Fruit fly (Drosophila melanogaster) whole organism, embryonic: ENCODE results near the gene Exd2.

ENCODE experiments used
- Atf-2 ChIP-seq: fragments of 200-800 bp; sonication (Bioruptor generic); optimal IDR thresholded peaks from 2 replicates; lab custom pipeline; 2016; ENCODE audit warnings: missing biosample characterization, missing genetic modification characterization
- BtbVII ChIP-seq: fragments of 200-800 bp; sonication (Bioruptor generic); optimal IDR thresholded peaks from 3 replicates; lab custom pipeline; 2017; ENCODE audit warnings: missing biosample characterization, mild to moderate bottlenecking, missing genetic modification characterization
- CG10274 ChIP-seq: fragments of 200-800 bp; sonication (Bioruptor generic); optimal IDR thresholded peaks from 3 replicates; lab custom pipeline; 2017; ENCODE audit warnings: missing biosample characterization, mild to moderate bottlenecking, missing genetic modification characterization
- CG10321 ChIP-seq: fragments of 200-800 bp; sonication (Bioruptor generic); IDR thresholded peaks from 2 replicates; pipeline ENCODE4 v1.3.6; 2022; ENCODE audit warnings: missing biosample characterization, missing genetic modification characterization
- CG11456 ChIP-seq: fragments of 200-800 bp; sonication (Bioruptor generic); IDR thresholded peaks from 3 replicates; pipeline ENCODE4 v1.3.6; 2022; ENCODE audit warnings: missing biosample characterization, missing genetic modification characterization
- CG11695 ChIP-seq: fragments of 200-800 bp; sonication (Bioruptor generic); IDR thresholded peaks from 3 replicates; pipeline ENCODE4 v1.3.6; 2022; ENCODE audit warnings: missing biosample characterization, missing genetic modification characterization
- CG11723 ChIP-seq: fragments of 200-800 bp; sonication (Bioruptor generic); optimal IDR thresholded peaks from 2 replicates; lab custom pipeline; 2017; ENCODE audit warnings: missing biosample characterization, mild to moderate bottlenecking, missing genetic modification characterization
- CG12659 ChIP-seq: fragments of 200-800 bp; sonication (Bioruptor generic); optimal IDR thresholded peaks from 3 replicates; lab custom pipeline; 2017; ENCODE audit warnings: mild to moderate bottlenecking, missing biosample characterization, missing genetic modification reagents, missing genetic modification characterization
- CG15696 ChIP-seq: fragments of 200-800 bp; sonication (Bioruptor generic); optimal IDR thresholded peaks from 2 replicates; lab custom pipeline; 2019; ENCODE audit warnings: missing biosample characterization, mild to moderate bottlenecking, missing genetic modification characterization, moderate library complexity
- CG1647 ChIP-seq: fragments of 200-800 bp; sonication (Bioruptor generic); optimal IDR thresholded peaks from 3 replicates; lab custom pipeline; 2016; ENCODE audit warnings: missing biosample characterization, missing genetic modification characterization
- CG16779 ChIP-seq: fragments of 200-800 bp; sonication (Bioruptor generic); IDR thresholded peaks from 2 replicates; pipeline ENCODE4 v1.3.6; 2022; ENCODE audit warnings: missing biosample characterization, missing genetic modification characterization
- CG17568 ChIP-seq: fragments of 200-800 bp; sonication (Bioruptor generic); optimal IDR thresholded peaks from 2 replicates; lab custom pipeline; 2018; ENCODE audit warnings: missing biosample characterization, mild to moderate bottlenecking, missing genetic modification characterization, moderate library complexity
- CG17912 ChIP-seq: fragments of 200-800 bp; sonication (Bioruptor generic); optimal IDR thresholded peaks from 2 replicates; lab custom pipeline; 2018; ENCODE audit warnings: missing biosample characterization, mild to moderate bottlenecking, missing genetic modification characterization
- CG18011 ChIP-seq: fragments of 200-800 bp; sonication (Bioruptor generic); optimal IDR thresholded peaks from 2 replicates; lab custom pipeline; 2017; ENCODE audit warnings: missing biosample characterization, missing genetic modification characterization, mild to moderate bottlenecking, moderate library complexity, missing genotype
- CG18619 ChIP-seq: fragments of 200-800 bp; sonication (Bioruptor generic); optimal IDR thresholded peaks from 3 replicates; lab custom pipeline; 2017; ENCODE audit warnings: missing biosample characterization, mild to moderate bottlenecking, missing genetic modification characterization
- CG3065 ChIP-seq: fragments of 200-800 bp; sonication (Bioruptor generic); optimal IDR thresholded peaks from 2 replicates; lab custom pipeline; 2016; ENCODE audit warnings: missing biosample characterization, missing genetic modification characterization
- CG31224 ChIP-seq: fragments of 200-800 bp; sonication (Bioruptor generic); IDR thresholded peaks from 2 replicates; pipeline ENCODE4 v1.3.6; 2022; ENCODE audit warnings: missing biosample characterization, missing genetic modification characterization
- CG6272 ChIP-seq: fragments of 200-800 bp; sonication (Bioruptor generic); IDR thresholded peaks from 2 replicates; pipeline ENCODE4 v1.3.6; 2022; ENCODE audit warnings: missing biosample characterization, missing genetic modification characterization
- CG9609 ChIP-seq: fragments of 200-800 bp; sonication (Bioruptor generic); optimal IDR thresholded peaks from 3 replicates; lab custom pipeline; 2016; ENCODE audit warnings: missing biosample characterization, missing genetic modification characterization
- CG9876 ChIP-seq: fragments of 200-800 bp; sonication (Bioruptor generic); optimal IDR thresholded peaks from 2 replicates; lab custom pipeline; 2016; ENCODE audit warnings: missing biosample characterization, missing genetic modification characterization
- CTCF ChIP-seq: fragments of 200-800 bp; sonication (Bioruptor generic); optimal IDR thresholded peaks from 2 replicates; lab custom pipeline; 2017; ENCODE audit warnings: missing biosample characterization, mild to moderate bottlenecking, missing genetic modification characterization, moderate library complexity
- Dfd ChIP-seq, 2 experiments: fragments of >200 bp; optimal IDR thresholded peaks; 2 replicates each; lab custom pipeline; 2017; ENCODE audit warnings: missing biosample characterization in 2 of 2, missing genetic modification characterization in 2 of 2
- Drgx ChIP-seq: fragments of 200-800 bp; sonication (Bioruptor generic); IDR thresholded peaks from 2 replicates; pipeline ENCODE4 v1.3.6; 2022; ENCODE audit warnings: missing biosample characterization, missing genetic modification characterization
- E2f2 ChIP-seq: fragments of 200-800 bp; sonication (Bioruptor generic); IDR thresholded peaks from 2 replicates; pipeline ENCODE4 v1.3.6; 2022; ENCODE audit warnings: missing biosample characterization, missing genetic modification characterization
- MTF-1 ChIP-seq: fragments of 200-800 bp; sonication (Bioruptor generic); optimal IDR thresholded peaks from 2 replicates; lab custom pipeline; 2018; ENCODE audit warnings: missing biosample characterization, mild to moderate bottlenecking, missing genetic modification characterization, borderline replicate concordance
- Max ChIP-seq: fragments of 200-800 bp; sonication (Bioruptor generic); optimal IDR thresholded peaks from 2 replicates; lab custom pipeline; 2016; ENCODE audit warnings: missing biosample characterization, mild to moderate bottlenecking, missing genetic modification characterization
- Med ChIP-seq: fragments of 200-800 bp; sonication (Bioruptor generic); peaks from one replicate; lab custom pipeline; 2016; ENCODE audit warnings: missing biosample characterization, missing genetic modification characterization, mild to moderate bottlenecking, inconsistent platforms, moderate library complexity
- Myb ChIP-seq: fragments of 200-800 bp; sonication (Bioruptor generic); optimal IDR thresholded peaks from 2 replicates; lab custom pipeline; 2016; ENCODE audit warnings: missing biosample characterization, missing genetic modification characterization
- NC2α ChIP-seq: fragments of 200-800 bp; sonication (Bioruptor generic); optimal IDR thresholded peaks from 2 replicates; lab custom pipeline; 2016; ENCODE audit warnings: missing biosample characterization, missing genetic modification characterization
- Nf-YB ChIP-seq: fragments of 200-800 bp; sonication (Bioruptor generic); optimal IDR thresholded peaks from 3 replicates; lab custom pipeline; 2019; ENCODE audit warnings: missing biosample characterization, mild to moderate bottlenecking, missing genetic modification characterization, moderate library complexity
- Sry-δ ChIP-seq: fragments of 200-800 bp; sonication (Bioruptor generic); optimal IDR thresholded peaks from 2 replicates; lab custom pipeline; 2016; ENCODE audit warnings: missing biosample characterization, missing genetic modification characterization
- Usf ChIP-seq: fragments of 200-800 bp; sonication (Bioruptor generic); optimal IDR thresholded peaks from 2 replicates; lab custom pipeline; 2017; ENCODE audit warnings: missing genotype, missing biosample characterization, missing genetic modification characterization
- bab2 ChIP-seq: fragments of 200-800 bp; sonication (Bioruptor generic); optimal IDR thresholded peaks from 2 replicates; lab custom pipeline; 2016; ENCODE audit warnings: missing biosample characterization, missing genetic modification characterization
- crc ChIP-seq: fragments of 200-800 bp; sonication (Bioruptor generic); optimal IDR thresholded peaks from 2 replicates; lab custom pipeline; 2016; ENCODE audit warnings: missing biosample characterization, missing genetic modification characterization
- dpn ChIP-seq, 2 experiments: fragments of 200-800 bp; sonication (Bioruptor generic); optimal IDR thresholded peaks; 3 replicates each; lab custom pipeline; 2016; ENCODE audit warnings: missing biosample characterization in 2 of 2, missing genetic modification characterization in 2 of 2
- fd3F ChIP-seq: fragments of 200-800 bp; sonication (Bioruptor generic); optimal IDR thresholded peaks from 2 replicates; lab custom pipeline; 2018; ENCODE audit warnings: missing biosample characterization, mild to moderate bottlenecking, missing genetic modification characterization, moderate library complexity
- gcm ChIP-seq: fragments of 200-800 bp; sonication (Bioruptor generic); optimal IDR thresholded peaks from 2 replicates; lab custom pipeline; 2019; ENCODE audit warnings: missing biosample characterization, mild to moderate bottlenecking, missing genetic modification characterization, moderate library complexity
- gt ChIP-seq: fragments of 200-800 bp; sonication (Bioruptor generic); IDR thresholded peaks from 2 replicates; pipeline ENCODE4 v1.3.6; 2022; ENCODE audit warnings: missing biosample characterization, missing genetic modification characterization
- jigr1 ChIP-seq: fragments of 200-800 bp; sonication (Bioruptor generic); IDR thresholded peaks from 3 replicates; pipeline ENCODE4 v1.3.6; 2022; ENCODE audit warnings: missing biosample characterization, missing genetic modification characterization
- lmd ChIP-seq: fragments of 200-800 bp; sonication (Bioruptor generic); IDR thresholded peaks from 2 replicates; pipeline ENCODE4 v1.3.6; 2022; ENCODE audit warnings: missing biosample characterization, missing genetic modification characterization
- mld ChIP-seq: fragments of 200-800 bp; sonication (Bioruptor generic); IDR thresholded peaks from 3 replicates; pipeline ENCODE4 v1.3.6; 2022; ENCODE audit warnings: missing biosample characterization, missing genetic modification characterization; ENCODE audit not compliant: partially characterized antibody
- nmo ChIP-seq: fragments of 200-800 bp; sonication (Bioruptor generic); optimal IDR thresholded peaks from 2 replicates; lab custom pipeline; 2018; ENCODE audit warnings: missing biosample characterization, mild to moderate bottlenecking, missing genetic modification characterization, moderate library complexity
- pita ChIP-seq: fragments of 200-800 bp; sonication (Bioruptor generic); optimal IDR thresholded peaks from 2 replicates; lab custom pipeline; 2017; ENCODE audit warnings: missing biosample characterization, mild to moderate bottlenecking, missing genetic modification characterization
- row ChIP-seq: fragments of 200-800 bp; sonication (Bioruptor generic); IDR thresholded peaks from 3 replicates; pipeline ENCODE4 v1.3.6; 2022; ENCODE audit warnings: missing biosample characterization, missing genetic modification characterization
- sc ChIP-seq, 3 experiments: fragments of >200 bp in 2 of 3; fragments of 200-800 bp in 1 of 3; sonication (Bioruptor generic) in 1 of 3; optimal IDR thresholded peaks; 2 replicates in 2 of 3; 3 replicates in 1 of 3; lab custom pipeline; 2017; ENCODE audit warnings: mild to moderate bottlenecking in 1 of 3, missing biosample characterization in 1 of 3, missing genetic modification characterization in 1 of 3, missing genetic modification reagents in 1 of 3
- sim ChIP-seq: fragments of 200-800 bp; sonication (Bioruptor generic); IDR thresholded peaks from 2 replicates; pipeline ENCODE4 v1.3.6; 2022; ENCODE audit warnings: missing biosample characterization, missing genetic modification characterization
- stwl ChIP-seq: fragments of 200-800 bp; sonication (Bioruptor generic); optimal IDR thresholded peaks from 3 replicates; lab custom pipeline; 2018; ENCODE audit warnings: missing biosample characterization, mild to moderate bottlenecking, missing genetic modification characterization, moderate library complexity
- tio ChIP-seq: fragments of 200-800 bp; sonication (Bioruptor generic); optimal IDR thresholded peaks from 2 replicates; lab custom pipeline; 2017; ENCODE audit warnings: missing biosample characterization, missing genetic modification characterization, inconsistent platforms
- wek ChIP-seq: fragments of 200-800 bp; sonication (Bioruptor generic); optimal IDR thresholded peaks from 3 replicates; lab custom pipeline; 2018; ENCODE audit warnings: missing biosample characterization, mild to moderate bottlenecking, missing genetic modification characterization, moderate library complexity
- z ChIP-seq: fragments of 200-800 bp; sonication (Bioruptor generic); IDR thresholded peaks from 3 replicates; pipeline ENCODE4 v1.3.6; 2022; ENCODE audit warnings: missing biosample characterization, missing genetic modification characterization
- zen2 ChIP-seq: fragments of 200-800 bp; sonication (Bioruptor generic); IDR thresholded peaks from 3 replicates; pipeline ENCODE4 v1.3.6; 2022; ENCODE audit warnings: missing biosample characterization, missing genetic modification characterization; ENCODE audit not compliant: partially characterized antibody

The Exd2 gene

dm6 chr3R:11392805-11393204 lies 42.7 kb downstream of the Exd2 start (continued):
- TF ChIP-seq row: no peak
- peak; percentile 63 for TF ChIP-seq gt
- TF ChIP-seq Med (GFP tag; lab: Kevin White, UChicago): no peak
- peak; percentile 49 for TF ChIP-seq NC2α (GFP tag; lab: Kevin White, UChicago)
- peak; percentile 44 for TF ChIP-seq crc (GFP tag; lab: Kevin White, UChicago)
- no peak for TF ChIP-seq pita
- TF ChIP-seq CG18619 (GFP tag; lab: Kevin White, UChicago): peak; percentile 73
- peak; percentile 47 for TF ChIP-seq CTCF (GFP tag; lab: Kevin White, UChicago)
- TF ChIP-seq MTF-1 (GFP tag; lab: Kevin White, UChicago): peak; percentile 88
- peak; percentile 81 for TF ChIP-seq CG17912 (GFP tag; lab: Kevin White, UChicago)
- no peak for TF ChIP-seq Max (GFP tag; lab: Kevin White, UChicago)
- peak; percentile 59 for TF ChIP-seq CG10274 (GFP tag; lab: Kevin White, UChicago)
- peak; percentile 84 for TF ChIP-seq wek (GFP tag; lab: Kevin White, UChicago)
- TF ChIP-seq CG16779: no peak
- peak; percentile 5 for TF ChIP-seq Sry-δ (GFP tag; lab: Kevin White, UChicago)
- no peak for TF ChIP-seq sc (optimal IDR thresholded peaks at IDR 0.05; lab: Kevin White, UChicago)
- TF ChIP-seq sc (GFP tag; optimal IDR thresholded peaks at IDR 0.05; lab: Kevin White, UChicago): peak; percentile 74
- TF ChIP-seq CG12659 (GFP tag; lab: Kevin White, UChicago): peak; percentile 35
- TF ChIP-seq Dfd (GFP tag; optimal IDR thresholded peaks at IDR 0.05; lab: Kevin White, UChicago): peak in 1 of 2 experiments; percentile 32
- peak; percentile 53 for TF ChIP-seq CG17568
- 0 out of 2 replicates have a peak, but pooled peaks have one; percentile 7 for TF ChIP-seq CG31224 (GFP tag; lab: Robert Waterston, UW)
- peak; percentile 40 for TF ChIP-seq Nf-YB (GFP tag; lab: Kevin White, UChicago)
- TF ChIP-seq gcm (GFP tag; lab: Kevin White, UChicago): no peak
- TF ChIP-seq bab2 (GFP tag; lab: Kevin White, UChicago): no peak
- TF ChIP-seq mld (GFP tag; lab: Robert Waterston, UW): no peak
- TF ChIP-seq CG11723 (GFP tag; lab: Kevin White, UChicago): peak; percentile 69
- TF ChIP-seq CG15696 (tag; lab: Kevin White, UChicago): peak; percentile 68
- TF ChIP-seq CG10321 (GFP tag; lab: Robert Waterston, UW): peak; percentile 41; the same call in 1 of the 2 replicates
- peak; percentile 29 for TF ChIP-seq tio (GFP tag; lab: Kevin White, UChicago)
- TF ChIP-seq CG1647: peak; percentile 8
- peak; percentile 51 for TF ChIP-seq CG3065 (GFP tag; lab: Kevin White, UChicago)
- TF ChIP-seq dpn (GFP tag; optimal IDR thresholded peaks at IDR 0.05; lab: Kevin White, UChicago): peak; percentile 2 to 73
- peak; percentile 69 for TF ChIP-seq CG9876 (GFP tag; lab: Kevin White, UChicago)
- TF ChIP-seq Drgx (GFP tag; lab: Robert Waterston, UW): no peak
- peak; percentile 76; the same call in 2 of the 3 replicates for TF ChIP-seq CG11456 (GFP tag; lab: Robert Waterston, UW)
- TF ChIP-seq CG6272 (GFP tag; lab: Robert Waterston, UW): peak; percentile 41; the same call in 1 of the 2 replicates
- peak; percentile 68; the same call in 1 of the 2 replicates for TF ChIP-seq sim (GFP tag; lab: Robert Waterston, UW)
- peak; percentile 54 for TF ChIP-seq Atf-2
- peak; percentile 42 for TF ChIP-seq Usf
- peak; percentile 8 for TF ChIP-seq Myb (GFP tag; lab: Kevin White, UChicago)
- TF ChIP-seq CG9609 (GFP tag; lab: Kevin White, UChicago): peak; percentile 24
- no peak for TF ChIP-seq E2f2 (GFP tag; lab: Robert Waterston, UW)
- TF ChIP-seq zen2 (GFP tag; lab: Robert Waterston, UW): no peak
- TF ChIP-seq jigr1 (GFP tag; lab: Robert Waterston, UW): 0 out of 3 replicates have a peak, but pooled peaks have one; percentile 13
- TF ChIP-seq nmo: peak; percentile 63
- 0 out of 3 replicates have a peak, but pooled peaks have one; percentile 55 for TF ChIP-seq z (GFP tag; lab: Robert Waterston, UW)
- TF ChIP-seq stwl (tag; lab: Kevin White, UChicago): peak; percentile 93
- peak; percentile 36; the same call in 1 of the 2 replicates for TF ChIP-seq lmd (GFP tag; lab: Robert Waterston, UW)
- TF ChIP-seq CG11695 (GFP tag; lab: Robert Waterston, UW): no peak
- no peak for TF ChIP-seq fd3F (GFP tag; lab: Kevin White, UChicago)
- peak; percentile 24 for TF ChIP-seq BtbVII
- no peak for TF ChIP-seq CG18011 (GFP tag; lab: Kevin White, UChicago)
